Fruit fly (Drosophila melanogaster) whole organism, wandering third instar larva: Measurements from ENCODE around the gene unc79.

Source experiments
- Abd-B ChIP-seq: fragments of >200 bp; optimal IDR thresholded peaks from 2 replicates; lab custom pipeline; 2017; ENCODE audit warnings: missing biosample characterization, missing genetic modification characterization
- CG32264 ChIP-seq: fragments of 200-800 bp; sonication (Bioruptor generic); optimal IDR thresholded peaks from 2 replicates; lab custom pipeline; 2016; ENCODE audit warnings: missing biosample characterization, missing genetic modification characterization
- CG9705 ChIP-seq: fragments of 200-800 bp; sonication (Bioruptor generic); optimal IDR thresholded peaks from 2 replicates; lab custom pipeline; 2018; ENCODE audit warnings: missing biosample characterization, mild to moderate bottlenecking, missing genetic modification characterization
- CrebA ChIP-seq: fragments of 200-800 bp; sonication (Bioruptor generic); optimal IDR thresholded peaks from 2 replicates; lab custom pipeline; 2016; ENCODE audit warnings: missing biosample characterization, mild to moderate bottlenecking, missing genetic modification characterization, borderline replicate concordance
- Dfd ChIP-seq: fragments of >200 bp; optimal IDR thresholded peaks from 2 replicates; lab custom pipeline; 2017; ENCODE audit warnings: missing biosample characterization, missing genetic modification characterization
- Dif ChIP-seq: fragments of 200-275, 200-300 bp; sonication (Bioruptor generic); optimal IDR thresholded peaks from 2 replicates; lab custom pipeline; 2018; ENCODE audit warnings: missing biosample characterization, missing genetic modification characterization; ENCODE audit not compliant: partially characterized antibody
- GATAd ChIP-seq: sonication (Bioruptor generic); optimal IDR thresholded peaks from 2 replicates; lab custom pipeline; 2016; ENCODE audit warnings: missing biosample characterization, missing genetic modification characterization
- HLH106 ChIP-seq: fragments of 200-800 bp; optimal IDR thresholded peaks from 3 replicates; lab custom pipeline; 2019; ENCODE audit warnings: missing biosample characterization, mild to moderate bottlenecking, missing genetic modification characterization, moderate library complexity
- Hnf4 ChIP-seq: fragments of 200-800 bp; sonication (Bioruptor generic); optimal IDR thresholded peaks from 2 replicates; lab custom pipeline; 2016; ENCODE audit warnings: missing biosample characterization, mild to moderate bottlenecking, missing genetic modification characterization
- Hr78 ChIP-seq: fragments of >200 bp; optimal IDR thresholded peaks from 2 replicates; lab custom pipeline; 2017; ENCODE audit warnings: missing biosample characterization, missing genetic modification characterization
- Hr83 ChIP-seq: fragments of 200-300 bp; sonication (Bioruptor generic); optimal IDR thresholded peaks from 2 replicates; lab custom pipeline; 2016; ENCODE audit warnings: missing biosample characterization, mild to moderate bottlenecking, missing genetic modification characterization, moderate library complexity; ENCODE audit not compliant: poor library complexity, severe bottlenecking
- Jra ChIP-seq: sonication (Bioruptor generic); optimal IDR thresholded peaks from 2 replicates; lab custom pipeline; 2016; ENCODE audit warnings: missing biosample characterization, missing genetic modification characterization
- Mio ChIP-seq: sonication (Bioruptor generic); optimal IDR thresholded peaks from 2 replicates; lab custom pipeline; 2016; ENCODE audit warnings: missing biosample characterization, missing genetic modification characterization
- Myc ChIP-seq: fragments of >200 bp; optimal IDR thresholded peaks from 2 replicates; lab custom pipeline; 2017
- N ChIP-seq: fragments of >200 bp; optimal IDR thresholded peaks from 2 replicates; lab custom pipeline; 2018; ENCODE audit warnings: missing biosample characterization, missing external identifiers, missing genetic modification characterization
- OdsH ChIP-seq: fragments of 200-800 bp; sonication (Bioruptor generic); optimal IDR thresholded peaks from 2 replicates; lab custom pipeline; 2016; ENCODE audit warnings: missing biosample characterization, mild to moderate bottlenecking, missing genetic modification characterization
- Rel ChIP-seq, 2 experiments: fragments of 200-800 bp; sonication (Bioruptor generic) in 1 of 2; optimal IDR thresholded peaks; 2 replicates in 1 of 2; 3 replicates in 1 of 2; lab custom pipeline; 2016 to 2019; ENCODE audit warnings: mild to moderate bottlenecking in 2 of 2, missing biosample characterization in 2 of 2, missing genetic modification characterization in 2 of 2, moderate library complexity in 1 of 2
- Sp1 ChIP-seq: fragments of 200-800 bp; sonication (Bioruptor generic); optimal IDR thresholded peaks from 3 replicates; lab custom pipeline; 2019; ENCODE audit warnings: missing biosample characterization, mild to moderate bottlenecking, missing genetic modification characterization, moderate library complexity
- Vsx2 ChIP-seq: fragments of 200-300, 225-300 bp; sonication (Bioruptor generic); optimal IDR thresholded peaks from 2 replicates; lab custom pipeline; 2018; ENCODE audit warnings: missing biosample characterization, missing genetic modification characterization; ENCODE audit not compliant: partially characterized antibody
- br ChIP-seq: fragments of 200-800 bp; sonication (Bioruptor generic); optimal IDR thresholded peaks from 2 replicates; lab custom pipeline; 2016; ENCODE audit warnings: missing biosample characterization, missing genetic modification characterization
- brk ChIP-seq: fragments of 200-800 bp; sonication (Bioruptor generic); optimal IDR thresholded peaks from 2 replicates; lab custom pipeline; 2016; ENCODE audit warnings: missing biosample characterization, mild to moderate bottlenecking, missing genetic modification characterization
- dl ChIP-seq, 2 experiments: fragments of 175-275, 200-275 bp in 1 of 2; fragments of 200-275 bp in 1 of 2; sonication (Bioruptor generic); optimal IDR thresholded peaks; lab custom pipeline; 2018; ENCODE audit warnings: mild to moderate bottlenecking in 2 of 2, missing biosample characterization in 2 of 2, missing genetic modification characterization in 2 of 2, moderate library complexity in 2 of 2; ENCODE audit not compliant: partially characterized antibody in 2 of 2, insufficient read depth in 1 of 2
- dmrt93B ChIP-seq: fragments of 200-800 bp; sonication (Bioruptor generic); optimal IDR thresholded peaks from 2 replicates; lab custom pipeline; 2018; ENCODE audit warnings: missing biosample characterization, mild to moderate bottlenecking, missing genetic modification characterization
- dsf ChIP-seq: sonication (Bioruptor generic); optimal IDR thresholded peaks from 2 replicates; lab custom pipeline; 2016; ENCODE audit warnings: missing biosample characterization, missing genetic modification characterization, borderline replicate concordance
- ey ChIP-seq: fragments of 200-800 bp; sonication (Bioruptor generic); optimal IDR thresholded peaks from 2 replicates; lab custom pipeline; 2016; ENCODE audit warnings: missing biosample characterization, missing genetic modification characterization
- foxo ChIP-seq, 2 experiments: fragments of 200-800 bp; sonication (Bioruptor generic); optimal IDR thresholded peaks; 2 replicates in 1 of 2; 3 replicates in 1 of 2; lab custom pipeline; 2016 to 2017; ENCODE audit warnings: missing biosample characterization in 2 of 2, missing genetic modification characterization in 2 of 2
- fru ChIP-seq: fragments of 200-800 bp; sonication (Bioruptor generic); optimal IDR thresholded peaks from 3 replicates; lab custom pipeline; 2016; ENCODE audit warnings: missing biosample characterization, mild to moderate bottlenecking, missing genetic modification characterization
- h ChIP-seq: fragments of 200-800 bp; sonication (Bioruptor generic); optimal IDR thresholded peaks from 3 replicates; lab custom pipeline; 2016; ENCODE audit warnings: missing biosample characterization, mild to moderate bottlenecking, missing genetic modification characterization
- jim ChIP-seq: fragments of 175-275, 200-325 bp; sonication (Bioruptor generic); optimal IDR thresholded peaks from 2 replicates; lab custom pipeline; 2016; ENCODE audit warnings: missing biosample characterization, mild to moderate bottlenecking, missing genetic modification characterization
- lola ChIP-seq: fragments of >200 bp; optimal IDR thresholded peaks from 2 replicates; lab custom pipeline; 2017; ENCODE audit warnings: missing biosample characterization, missing genetic modification characterization
- pan ChIP-seq: fragments of >200 bp; optimal IDR thresholded peaks from 2 replicates; lab custom pipeline; 2017
- psq ChIP-seq: fragments of 200-800 bp; sonication (Bioruptor generic); optimal IDR thresholded peaks from 3 replicates; lab custom pipeline; 2017; ENCODE audit warnings: missing biosample characterization, mild to moderate bottlenecking, missing genetic modification characterization, moderate library complexity
- rgr ChIP-seq: fragments of 200-800 bp; sonication (Bioruptor generic); optimal IDR thresholded peaks from 3 replicates; lab custom pipeline; 2016; ENCODE audit warnings: missing biosample characterization, mild to moderate bottlenecking, missing genetic modification characterization
- sage ChIP-seq: fragments of 200-800 bp; sonication (Bioruptor generic); optimal IDR thresholded peaks from 2 replicates; lab custom pipeline; 2016; ENCODE audit warnings: missing biosample characterization, mild to moderate bottlenecking, missing genetic modification characterization
- sv ChIP-seq: fragments of 200-800 bp; sonication (Bioruptor generic); optimal IDR thresholded peaks from 3 replicates; lab custom pipeline; 2016; ENCODE audit warnings: missing biosample characterization, missing genetic modification characterization
- tai ChIP-seq: sonication (Bioruptor generic); optimal IDR thresholded peaks from 2 replicates; lab custom pipeline; 2016; ENCODE audit warnings: missing biosample characterization, missing genetic modification characterization
- usp ChIP-seq: fragments of >200 bp; optimal IDR thresholded peaks from 2 replicates; lab custom pipeline; 2017; ENCODE audit warnings: missing biosample characterization, missing genetic modification characterization
- woc ChIP-seq: sonication (Bioruptor generic); optimal IDR thresholded peaks from 2 replicates; lab custom pipeline; 2016; ENCODE audit warnings: missing biosample characterization, mild to moderate bottlenecking, missing genetic modification characterization

Gene unc79

DNA sequence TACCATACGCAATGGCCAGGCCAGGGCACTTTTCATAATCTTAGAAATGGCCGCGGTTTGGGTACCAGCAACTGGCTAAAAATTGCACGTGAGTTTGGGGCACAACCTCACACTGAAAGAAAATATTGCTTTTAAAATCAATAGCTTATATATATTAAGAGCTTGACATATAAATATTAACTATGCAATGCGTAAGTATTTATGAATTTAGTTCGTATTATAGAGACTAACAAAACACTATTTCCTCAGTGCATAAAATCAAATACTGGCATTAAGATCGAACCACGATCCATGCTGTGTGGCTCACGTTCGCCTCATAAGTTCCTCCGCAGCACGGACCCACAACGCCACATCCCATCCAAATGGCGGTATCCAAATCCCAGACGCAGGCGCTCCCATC, 37.6 kb upstream of the unc79 start:
- peak; percentile 64 for TF ChIP-seq woc (GFP tag; lab: Kevin White, UChicago)
- peak; percentile 1 for TF ChIP-seq Jra
- TF ChIP-seq CG32264 (GFP tag; lab: Kevin White, UChicago) = peak; percentile 10
- peak; percentile 60 for TF ChIP-seq fru (GFP tag; lab: Kevin White, UChicago)
- no peak for TF ChIP-seq pan (lab: Kevin White, UChicago)
- peak; percentile 16 for TF ChIP-seq dsf
- peak; percentile 71 for TF ChIP-seq rgr (GFP tag; lab: Kevin White, UChicago)
- peak in 1 of 2 experiments; percentile 79 for TF ChIP-seq foxo (GFP tag; optimal IDR thresholded peaks at IDR 0.05; lab: Kevin White, UChicago)
- TF ChIP-seq OdsH = peak; percentile 73
- TF ChIP-seq lola (GFP tag; lab: Kevin White, UChicago) = no peak
- peak; percentile 40 for TF ChIP-seq dmrt93B (GFP tag; lab: Kevin White, UChicago)
- TF ChIP-seq ey (GFP tag; lab: Kevin White, UChicago) = peak; percentile 66
- TF ChIP-seq Rel (GFP tag; optimal IDR thresholded peaks at IDR 0.05; lab: Kevin White, UChicago) = no peak
- TF ChIP-seq Rel (tag; optimal IDR thresholded peaks at IDR 0.05; lab: Kevin White, UChicago) = no peak
- TF ChIP-seq dl (GFP tag; optimal IDR thresholded peaks at IDR 0.05; lab: Kevin White, UChicago; ENCODE audit: insufficient read depth in 1 of 2, partially characterized antibody in 2 of 2) = no peak
- peak; percentile 67 for TF ChIP-seq Hnf4 (GFP tag; lab: Kevin White, UChicago)
- TF ChIP-seq Vsx2 (GFP tag; lab: Kevin White, UChicago) = no peak
- no peak for TF ChIP-seq Myc (lab: Kevin White, UChicago)
- TF ChIP-seq sage (GFP tag; lab: Kevin White, UChicago) = peak; percentile 26
- no peak for TF ChIP-seq Hr78
- TF ChIP-seq Mio = no peak
- TF ChIP-seq HLH106 (tag; lab: Kevin White, UChicago) = peak; percentile 53
- TF ChIP-seq tai (GFP tag; lab: Kevin White, UChicago) = peak; percentile 1
- no peak for TF ChIP-seq usp (GFP tag; lab: Kevin White, UChicago)
- TF ChIP-seq Dfd (GFP tag; lab: Kevin White, UChicago) = no peak
- peak; percentile 56 for TF ChIP-seq br (GFP tag; lab: Kevin White, UChicago)
- TF ChIP-seq h (GFP tag; lab: Kevin White, UChicago) = peak; percentile 82
- no peak for TF ChIP-seq Hr83 (GFP tag; lab: Kevin White, UChicago)
- TF ChIP-seq Dif = no peak
- no peak for TF ChIP-seq CrebA (GFP tag; lab: Kevin White, UChicago)
- TF ChIP-seq sv (GFP tag; lab: Kevin White, UChicago) = no peak
- no peak for TF ChIP-seq Abd-B (GFP tag; lab: Kevin White, UChicago)
- TF ChIP-seq psq = peak; percentile 54
- no peak for TF ChIP-seq jim (GFP tag; lab: Kevin White, UChicago)
- no peak for TF ChIP-seq GATAd (GFP tag; lab: Kevin White, UChicago)
- peak; percentile 59 for TF ChIP-seq brk
- TF ChIP-seq N (GFP tag; lab: Kevin White, UChicago) = no peak
- TF ChIP-seq CG9705 = no peak
- peak; percentile 70 for TF ChIP-seq Sp1 (GFP tag; lab: Kevin White, UChicago)

DNA sequence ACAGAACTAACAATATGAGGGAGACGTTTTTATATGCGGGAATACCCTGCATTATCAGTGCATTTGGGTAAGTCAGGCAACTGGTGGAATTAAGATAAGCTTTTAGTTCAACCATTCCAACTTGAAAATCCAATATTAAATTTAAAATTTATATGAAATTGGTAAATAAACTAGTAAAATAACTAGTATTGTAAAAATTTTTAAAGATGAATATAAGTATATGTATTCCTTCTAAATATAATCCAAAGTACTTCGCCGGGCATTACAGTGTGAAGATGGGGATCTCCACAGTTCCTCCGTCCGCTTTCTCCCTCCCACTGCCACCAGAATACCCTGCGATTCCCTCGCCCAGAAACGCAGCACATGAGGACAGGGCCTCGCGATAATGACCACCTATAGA, 36.9 kb upstream of the unc79 start:
- no peak for TF ChIP-seq foxo (GFP tag; optimal IDR thresholded peaks at IDR 0.05; lab: Kevin White, UChicago)
- TF ChIP-seq Rel (GFP tag; optimal IDR thresholded peaks at IDR 0.05; lab: Kevin White, UChicago) = no peak
- TF ChIP-seq Rel (tag; optimal IDR thresholded peaks at IDR 0.05; lab: Kevin White, UChicago) = peak; percentile 20
- no peak for TF ChIP-seq Mio
- peak; percentile 12 for TF ChIP-seq rgr (GFP tag; lab: Kevin White, UChicago)
- peak; percentile 27 for TF ChIP-seq HLH106 (tag; lab: Kevin White, UChicago)

DNA sequence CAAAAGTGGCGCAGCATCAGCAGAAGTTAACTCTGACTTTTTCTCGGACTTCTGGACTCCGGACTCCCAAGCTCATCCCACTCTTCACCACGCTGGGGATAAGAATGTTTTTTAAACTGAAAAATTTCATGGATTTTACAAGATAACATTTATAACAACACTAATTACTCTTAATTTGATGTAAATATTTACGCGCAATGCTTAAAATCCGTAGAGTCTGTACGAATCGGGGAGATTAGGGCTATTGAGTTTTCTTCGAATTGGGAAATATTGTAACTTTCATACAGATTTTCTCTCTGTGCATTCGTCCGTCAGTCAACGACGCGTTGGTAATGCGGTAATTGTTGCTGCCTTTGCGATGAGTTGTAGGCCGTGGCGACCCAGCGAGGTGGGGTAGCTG, 36.3 kb upstream of the unc79 start:
- peak; percentile 11 for TF ChIP-seq Mio
- no peak for TF ChIP-seq tai (GFP tag; lab: Kevin White, UChicago)
- peak; percentile 45 for TF ChIP-seq psq
- no peak for TF ChIP-seq Hr83 (GFP tag; lab: Kevin White, UChicago)
- TF ChIP-seq OdsH = peak; percentile 64
- peak; percentile 81 for TF ChIP-seq h (GFP tag; lab: Kevin White, UChicago)
- peak; percentile 48 for TF ChIP-seq Hnf4 (GFP tag; lab: Kevin White, UChicago)
- TF ChIP-seq Jra = no peak
- TF ChIP-seq foxo (GFP tag; optimal IDR thresholded peaks at IDR 0.05; lab: Kevin White, UChicago) = peak in 1 of 2 experiments; percentile 62
- TF ChIP-seq Dfd (GFP tag; lab: Kevin White, UChicago) = no peak
- no peak for TF ChIP-seq lola (GFP tag; lab: Kevin White, UChicago)
- TF ChIP-seq pan (lab: Kevin White, UChicago) = no peak
- TF ChIP-seq Dif = no peak
- no peak for TF ChIP-seq Myc (lab: Kevin White, UChicago)
- no peak for TF ChIP-seq dl (GFP tag; optimal IDR thresholded peaks at IDR 0.05; lab: Kevin White, UChicago; ENCODE audit: insufficient read depth in 1 of 2, partially characterized antibody in 2 of 2)
- TF ChIP-seq sage (GFP tag; lab: Kevin White, UChicago) = peak; percentile 56
- TF ChIP-seq CrebA (GFP tag; lab: Kevin White, UChicago) = no peak
- TF ChIP-seq dmrt93B (GFP tag; lab: Kevin White, UChicago) = peak; percentile 16
- no peak for TF ChIP-seq CG32264 (GFP tag; lab: Kevin White, UChicago)
- TF ChIP-seq usp (GFP tag; lab: Kevin White, UChicago) = no peak
- TF ChIP-seq Vsx2 (GFP tag; lab: Kevin White, UChicago) = no peak
- TF ChIP-seq CG9705 = no peak
- peak; percentile 74 for TF ChIP-seq rgr (GFP tag; lab: Kevin White, UChicago)
- TF ChIP-seq GATAd (GFP tag; lab: Kevin White, UChicago) = no peak
- TF ChIP-seq ey (GFP tag; lab: Kevin White, UChicago) = peak; percentile 75
- no peak for TF ChIP-seq N (GFP tag; lab: Kevin White, UChicago)
- TF ChIP-seq sv (GFP tag; lab: Kevin White, UChicago) = no peak
- TF ChIP-seq HLH106 (tag; lab: Kevin White, UChicago) = peak; percentile 70
- TF ChIP-seq Abd-B (GFP tag; lab: Kevin White, UChicago) = no peak
- no peak for TF ChIP-seq brk
- TF ChIP-seq Sp1 (GFP tag; lab: Kevin White, UChicago) = peak; percentile 64
- TF ChIP-seq woc (GFP tag; lab: Kevin White, UChicago) = peak; percentile 57
- TF ChIP-seq fru (GFP tag; lab: Kevin White, UChicago) = peak; percentile 78
- TF ChIP-seq Hr78 = no peak
- no peak for TF ChIP-seq jim (GFP tag; lab: Kevin White, UChicago)
- peak; percentile 1 for TF ChIP-seq Rel (GFP tag; optimal IDR thresholded peaks at IDR 0.05; lab: Kevin White, UChicago)
- TF ChIP-seq Rel (tag; optimal IDR thresholded peaks at IDR 0.05; lab: Kevin White, UChicago) = no peak
